Worm (Caenorhabditis elegans) whole organism, early embryonic: Measurements from ENCODE around the gene T04A8.18.
A peak's percentile ranks its signal among the peaks of the same experiment; 100 is the strongest.

Experiments
- B0310.2 ChIP-seq: sonication (generic microtip); optimal IDR thresholded peaks from 2 replicates; lab custom pipeline; 2016; ENCODE audit warnings: mild to moderate bottlenecking, missing genetic modification characterization, missing compliant biosample characterization
- F13C5.2 ChIP-seq: sonication (generic microtip); optimal IDR thresholded peaks from 2 replicates; lab custom pipeline; 2017; ENCODE audit warnings: mild to moderate bottlenecking, missing genetic modification characterization, inconsistent platforms, missing compliant biosample characterization
- aly-1 ChIP-seq: sonication (generic microtip); optimal IDR thresholded peaks from 2 replicates; lab custom pipeline; 2016; ENCODE audit warnings: missing genetic modification characterization, missing compliant biosample characterization
- ama-1 ChIP-seq: fragments of 150-350 bp; optimal IDR thresholded peaks from 2 replicates; lab custom pipeline; 2014
- ceh-13 ChIP-seq: fragments of 200-800 bp; sonication (Bioruptor generic); optimal IDR thresholded peaks from 2 replicates; lab custom pipeline; 2018; ENCODE audit warnings: mild to moderate bottlenecking, missing genetic modification characterization, missing compliant biosample characterization
- ceh-36 ChIP-seq: sonication (generic microtip); optimal IDR thresholded peaks from 2 replicates; lab custom pipeline; 2016; ENCODE audit warnings: missing genetic modification characterization, inconsistent platforms, missing compliant biosample characterization
- ets-7 ChIP-seq: sonication (generic microtip); optimal IDR thresholded peaks from 2 replicates; lab custom pipeline; 2016; ENCODE audit warnings: missing genotype, missing genetic modification characterization, missing compliant biosample characterization
- flt-1 ChIP-seq: fragments of 200-800 bp; sonication (Bioruptor generic); IDR thresholded peaks from 2 replicates; pipeline ENCODE4 v1.3.6; 2022; ENCODE audit warnings: missing genetic modification characterization, missing compliant biosample characterization
- hmbx-1 ChIP-seq: sonication (generic microtip); optimal IDR thresholded peaks from 2 replicates; lab custom pipeline; 2016; ENCODE audit warnings: mild to moderate bottlenecking, missing genetic modification characterization, missing compliant biosample characterization
- hmg-4 ChIP-seq: fragments of 200-800 bp; sonication (Bioruptor generic); optimal IDR thresholded peaks from 2 replicates; lab custom pipeline; 2018; ENCODE audit warnings: mild to moderate bottlenecking, missing genetic modification characterization, missing compliant biosample characterization
- hnd-1 ChIP-seq: sonication (generic microtip); optimal IDR thresholded peaks from 2 replicates; lab custom pipeline; 2016; ENCODE audit warnings: missing genetic modification characterization, missing compliant biosample characterization
- pes-1 ChIP-seq: fragments of 200-800 bp; sonication (Bioruptor generic); IDR thresholded peaks from 2 replicates; pipeline ENCODE4 v1.3.6; 2022; ENCODE audit warnings: missing genetic modification reagents, missing genetic modification characterization, missing compliant biosample characterization
- scrt-1 ChIP-seq: fragments of 200-800 bp; sonication (Bioruptor generic); IDR thresholded peaks from 2 replicates; pipeline ENCODE4 v1.3.6; 2022; ENCODE audit warnings: missing genetic modification characterization, missing compliant biosample characterization
- sea-1 ChIP-seq: fragments of 200-800 bp; sonication (Bioruptor generic); conservative IDR thresholded peaks from 2 replicates; pipeline ENCODE4 v1.3.6; 2022; ENCODE audit warnings: missing genetic modification characterization, missing compliant biosample characterization
- tbx-11 ChIP-seq: fragments of 200-800 bp; sonication (Bioruptor generic); IDR thresholded peaks from 2 replicates; pipeline ENCODE4 v1.3.6; 2022; ENCODE audit warnings: missing genetic modification characterization, missing compliant biosample characterization
- tbx-37 ChIP-seq: fragments of 200-800 bp; sonication (Bioruptor generic); conservative IDR thresholded peaks from 2 replicates; pipeline ENCODE4 v1.3.6; 2022; ENCODE audit warnings: missing genetic modification reagents, missing genetic modification characterization, missing compliant biosample characterization
- tra-4 ChIP-seq: sonication (generic microtip); optimal IDR thresholded peaks from 2 replicates; lab custom pipeline; 2017; ENCODE audit warnings: missing genetic modification characterization, missing compliant biosample characterization

Gene T04A8.18

ce11 chrIII:4679963-4680484 is 29.0 kb upstream of the T04A8.18 start, which contains the start of gene srg-11:
srg-11 (plus strand) TSS chrIII:4680013.
- TF ChIP-seq tbx-11 (GFP tag; lab: Robert Waterston, UW) (no peak), tbx-37 (no peak), sea-1 (no peak), ceh-13 (GFP tag; lab: Kevin White, UChicago) (no peak), aly-1 (no peak), flt-1 (no peak), hnd-1 (tag; lab: Kevin White, UChicago) (no peak), hmbx-1 (no peak), ama-1 (lab: Kevin White, UChicago) (no peak), scrt-1 (GFP tag; lab: Robert Waterston, UW) (no peak), B0310.2 (tag; lab: Kevin White, UChicago) (no peak)

- TF ChIP-seq hmg-4 (GFP tag; lab: Kevin White, UChicago): no peak
- no peak for TF ChIP-seq pes-1 (GFP tag; lab: Robert Waterston, UW)
- no peak for TF ChIP-seq ceh-13 (GFP tag; lab: Kevin White, UChicago)
- no peak for TF ChIP-seq F13C5.2 (tag; lab: Kevin White, UChicago)
- no peak for TF ChIP-seq ama-1 (lab: Kevin White, UChicago)
- no peak for TF ChIP-seq tbx-11 (GFP tag; lab: Robert Waterston, UW)
- no peak for TF ChIP-seq flt-1
- TF ChIP-seq aly-1: no peak
- no peak for TF ChIP-seq hnd-1 (tag; lab: Kevin White, UChicago)
- TF ChIP-seq ets-7 (tag; lab: Kevin White, UChicago): no peak
- TF ChIP-seq hmbx-1: no peak
- TF ChIP-seq scrt-1 (GFP tag; lab: Robert Waterston, UW): no peak
- TF ChIP-seq ceh-36 (tag; lab: Kevin White, UChicago): no peak
Measured at ce11 chrIII:4687134-4687533, 21.9 kb upstream of the T04A8.18 start.

- no peak for TF ChIP-seq ama-1 (lab: Kevin White, UChicago)
- TF ChIP-seq ets-7 (tag; lab: Kevin White, UChicago): no peak
- no peak for TF ChIP-seq B0310.2 (tag; lab: Kevin White, UChicago)
Measured at ce11 chrIII:4688356-4688755, 20.7 kb upstream of the T04A8.18 start, which contains the start of gene tag-243. tag-243 (minus strand) TSS chrIII:4688456.

- TF ChIP-seq tra-4: no peak
- TF ChIP-seq tbx-11 (GFP tag; lab: Robert Waterston, UW): no peak
- no peak for TF ChIP-seq B0310.2 (tag; lab: Kevin White, UChicago)
- no peak for TF ChIP-seq scrt-1 (GFP tag; lab: Robert Waterston, UW)
- TF ChIP-seq sea-1: no peak
- TF ChIP-seq ets-7 (tag; lab: Kevin White, UChicago): no peak
- TF ChIP-seq aly-1: no peak
- no peak for TF ChIP-seq ceh-13 (GFP tag; lab: Kevin White, UChicago)
- TF ChIP-seq pes-1 (GFP tag; lab: Robert Waterston, UW): no peak
- TF ChIP-seq ceh-36 (tag; lab: Kevin White, UChicago): no peak
- TF ChIP-seq tbx-37: no peak
- TF ChIP-seq hmg-4 (GFP tag; lab: Kevin White, UChicago): no peak
- no peak for TF ChIP-seq ama-1 (lab: Kevin White, UChicago)
- no peak for TF ChIP-seq hmbx-1
- no peak for TF ChIP-seq hnd-1 (tag; lab: Kevin White, UChicago)
- TF ChIP-seq F13C5.2 (tag; lab: Kevin White, UChicago): no peak
- TF ChIP-seq flt-1: no peak
Measured at ce11 chrIII:4688965-4689364, 20.0 kb upstream of the T04A8.18 start, which contains the start of gene ppat-1. ppat-1 (plus strand) TSS chrIII:4689280.

ce11 chrIII:4689595-4689994 is 19.4 kb upstream of the T04A8.18 start:
- TF ChIP-seq hmg-4 (GFP tag; lab: Kevin White, UChicago) (peak; percentile 91), tbx-11 (GFP tag; lab: Robert Waterston, UW) (peak; percentile 83), tra-4 (peak; percentile 76), flt-1 (peak; percentile 76), tbx-37 (peak; percentile 76), scrt-1 (GFP tag; lab: Robert Waterston, UW) (peak; percentile 88), B0310.2 (tag; lab: Kevin White, UChicago) (peak; percentile 69), ets-7 (tag; lab: Kevin White, UChicago) (peak; percentile 32), ceh-36 (tag; lab: Kevin White, UChicago) (peak; percentile 84), sea-1 (no peak; the same call in 1 of the 2 replicates), aly-1 (peak; percentile 13), F13C5.2 (tag; lab: Kevin White, UChicago) (peak; percentile 41), ceh-13 (GFP tag; lab: Kevin White, UChicago) (peak; percentile 80), hnd-1 (tag; lab: Kevin White, UChicago) (peak; percentile 64), ama-1 (lab: Kevin White, UChicago) (no peak), hmbx-1 (peak; percentile 44), pes-1 (GFP tag; lab: Robert Waterston, UW) (no peak)

ce11 chrIII:4693281-4693680 is 15.7 kb upstream of the T04A8.18 start, which contains the start of gene nifk-1:
nifk-1 (minus strand) TSS chrIII:4693307.
- TF ChIP-seq F13C5.2 (tag; lab: Kevin White, UChicago) (peak; percentile 60), hmg-4 (GFP tag; lab: Kevin White, UChicago) (no peak), sea-1 (0 out of 2 replicates have a peak, but pooled peaks have one; percentile 5), tbx-37 (peak; percentile 38; the same call in 1 of the 2 replicates), scrt-1 (GFP tag; lab: Robert Waterston, UW) (peak; percentile 34; the same call in 1 of the 2 replicates)

ce11 chrIII:4693695-4694094 is 15.3 kb upstream of the T04A8.18 start, which contains the start of gene T04A8.8:
T04A8.8 (plus strand) TSS chrIII:4693995.
- TF ChIP-seq F13C5.2 (tag; lab: Kevin White, UChicago) (no peak), flt-1 (no peak), B0310.2 (tag; lab: Kevin White, UChicago) (no peak), hmbx-1 (no peak), ama-1 (lab: Kevin White, UChicago) (no peak), sea-1 (no peak), ceh-13 (GFP tag; lab: Kevin White, UChicago) (no peak), tbx-37 (no peak), pes-1 (GFP tag; lab: Robert Waterston, UW) (no peak)
